Worm (Caenorhabditis elegans) whole organism, L4 larva: Measurements from ENCODE around the gene srh-237.

Experiments used
- aha-1 ChIP-seq: fragments of 150-350 bp; peaks from one replicate; lab custom pipeline; 2014; ENCODE audit warnings: missing biosample characterization, missing genetic modification characterization
- duxl-1 ChIP-seq: sonication (generic microtip); optimal IDR thresholded peaks from 2 replicates; lab custom pipeline; 2016; ENCODE audit warnings: mild to moderate bottlenecking, missing genetic modification characterization, moderate library complexity, missing compliant biosample characterization; ENCODE audit not compliant: poor library complexity
- lsy-2 ChIP-seq, 2 experiments: fragments of 150-350 bp in 1 of 2; sonication (generic microtip) in 1 of 2; optimal IDR thresholded peaks; 2 replicates each; lab custom pipeline; 2014 to 2017; ENCODE audit warnings: missing biosample characterization in 2 of 2, missing genetic modification characterization in 2 of 2
- mes-2 ChIP-seq: sonication (generic microtip); optimal IDR thresholded peaks from 2 replicates; lab custom pipeline; 2016; ENCODE audit warnings: missing genotype, mild to moderate bottlenecking, missing genetic modification characterization, missing compliant biosample characterization; ENCODE audit not compliant: poor library complexity, severe bottlenecking
- nhr-11 ChIP-seq: fragments of 150-350 bp; optimal IDR thresholded peaks from 2 replicates; lab custom pipeline; 2014; ENCODE audit warnings: missing biosample characterization, missing genetic modification characterization
- nhr-28 ChIP-seq: fragments of 150-350 bp; optimal IDR thresholded peaks from 2 replicates; lab custom pipeline; 2014; ENCODE audit warnings: missing biosample characterization, missing genetic modification characterization
- nhr-77 ChIP-seq: fragments of 150-350 bp; optimal IDR thresholded peaks from 2 replicates; lab custom pipeline; 2014; ENCODE audit warnings: missing biosample characterization, missing genetic modification characterization
- sdz-12 ChIP-seq: fragments of 200-800 bp; sonication (Bioruptor generic); optimal IDR thresholded peaks from 2 replicates; lab custom pipeline; 2018; ENCODE audit warnings: mild to moderate bottlenecking, missing genetic modification characterization, missing compliant biosample characterization
- unc-130 ChIP-seq: sonication (generic microtip); optimal IDR thresholded peaks from 2 replicates; lab custom pipeline; 2016; ENCODE audit warnings: missing genetic modification reagents, missing genetic modification characterization, missing compliant biosample characterization
- unc-62 ChIP-seq, 3 experiments: fragments of 150-350 bp in 1 of 3; sonication (generic microtip); optimal IDR thresholded peaks in 2 of 3; peaks in 1 of 3; 1 replicate in 1 of 3; 2 replicates in 2 of 3; lab custom pipeline; 2014 to 2017; ENCODE audit warnings: missing biosample characterization in 3 of 3, missing genetic modification characterization in 3 of 3, missing genetic modification reagents in 3 of 3, missing genotype in 1 of 3

DNA sequence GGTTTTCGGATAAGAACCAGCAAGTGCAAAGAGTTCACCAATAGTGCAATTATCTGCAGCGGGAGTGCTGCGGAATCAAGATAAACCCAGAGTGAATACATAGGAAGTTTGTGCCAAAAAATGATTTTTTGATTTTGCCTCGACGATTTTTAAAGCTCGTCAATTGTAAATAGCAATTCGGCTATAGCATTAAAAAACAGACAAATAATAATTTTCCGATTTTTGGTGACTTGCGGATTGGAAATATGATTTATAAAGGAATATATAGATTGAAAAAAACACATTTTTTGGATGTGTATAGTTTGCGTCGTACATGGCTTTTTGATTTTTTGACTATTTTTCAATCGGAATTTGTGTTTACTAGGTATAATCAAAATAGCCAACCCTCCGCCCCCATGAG lies 10.4 kb upstream of the srh-237 start, which contains the start of gene srw-20:
- TF ChIP-seq nhr-11 (tag; lab: Kevin White, UChicago) (no peak), unc-130 (GFP tag; lab: Kevin White, UChicago) (no peak), nhr-28 (no peak), unc-62 (GFP tag; optimal IDR thresholded peaks at IDR 0.05 in 1 of 2; lab: Kevin White, UChicago) (no peak), unc-62 (tag; optimal IDR thresholded peaks at IDR 0.05; lab: Kevin White, UChicago) (no peak), lsy-2 (tag; optimal IDR thresholded peaks at IDR 0.05; lab: Kevin White, UChicago) (no peak), nhr-77 (tag; lab: Kevin White, UChicago) (no peak), aha-1 (tag; lab: Kevin White, UChicago) (no peak), sdz-12 (GFP tag; lab: Kevin White, UChicago) (no peak), mes-2 (no peak), duxl-1 (tag; lab: Kevin White, UChicago) (no peak)
